Worm (Caenorhabditis elegans) whole organism, young adult: ENCODE measurements around the gene stdh-4.

Source experiments
- B0035.1 ChIP-seq: sonication (generic microtip); optimal IDR thresholded peaks from 2 replicates; lab custom pipeline; 2016; ENCODE audit warnings: missing genetic modification characterization, mild to moderate bottlenecking, missing compliant biosample characterization, missing genotype, missing genetic modification reagents
- B0261.1 ChIP-seq: sonication (generic microtip); optimal IDR thresholded peaks from 2 replicates; lab custom pipeline; 2016; ENCODE audit warnings: mild to moderate bottlenecking, missing genetic modification characterization, moderate library complexity, missing compliant biosample characterization
- D2030.7 ChIP-seq: fragments of 200-800 bp; sonication (Bioruptor generic); IDR thresholded peaks from 2 replicates; pipeline ENCODE4 v1.3.6; 2022; ENCODE audit warnings: missing genetic modification reagents, missing genetic modification characterization, missing compliant biosample characterization
- F23B12.7 ChIP-seq: sonication (generic microtip); optimal IDR thresholded peaks from 2 replicates; lab custom pipeline; 2017; ENCODE audit warnings: missing genetic modification characterization, mild to moderate bottlenecking, missing compliant biosample characterization, antibody characterized with exemption, moderate library complexity; ENCODE audit not compliant: insufficient read depth
- F49E8.2 ChIP-seq: sonication (generic microtip); optimal IDR thresholded peaks from 3 replicates; lab custom pipeline; 2017; ENCODE audit warnings: missing genetic modification characterization, mild to moderate bottlenecking, missing compliant biosample characterization, antibody characterized with exemption, moderate library complexity; ENCODE audit not compliant: insufficient read depth
- F57A8.1 ChIP-seq: fragments of 200-800 bp; sonication (Bioruptor generic); optimal IDR thresholded peaks from 2 replicates; lab custom pipeline; 2018; ENCODE audit warnings: mild to moderate bottlenecking, missing genetic modification characterization, moderate library complexity, missing compliant biosample characterization
- K11D2.4 ChIP-seq: fragments of 200-800 bp; sonication (Bioruptor generic); IDR thresholded peaks from 2 replicates; pipeline ENCODE4 v1.3.6; 2022; ENCODE audit warnings: missing genetic modification reagents, missing genetic modification characterization, missing compliant biosample characterization
- Y53F4B.3 ChIP-seq: fragments of 200-800 bp; sonication (Bioruptor generic); IDR thresholded peaks from 2 replicates; pipeline ENCODE4 v1.3.6; 2022; ENCODE audit warnings: missing genetic modification reagents, missing genetic modification characterization, missing compliant biosample characterization
- Y67H2A.10 ChIP-seq: fragments of 200-800 bp; sonication (Bioruptor generic); conservative IDR thresholded peaks from 2 replicates; pipeline ENCODE4 v1.3.6; 2022; ENCODE audit warnings: missing genetic modification reagents, missing genetic modification characterization, missing compliant biosample characterization
- Y95B8A.8 ChIP-seq: fragments of 200-800 bp; sonication (Bioruptor generic); IDR thresholded peaks from 2 replicates; pipeline ENCODE4 v1.3.6; 2022; ENCODE audit warnings: missing genetic modification reagents, missing genetic modification characterization, missing compliant biosample characterization
- ama-1 ChIP-seq, 3 experiments: fragments of 150-350 bp in 1 of 3; sonication (generic microtip) in 2 of 3; optimal IDR thresholded peaks; 2 replicates each; lab custom pipeline; 2014 to 2018; ENCODE audit warnings: missing biosample characterization in 2 of 3, missing genetic modification characterization in 2 of 3, missing genetic modification reagents in 2 of 3
- attf-6 ChIP-seq: fragments of 200-800 bp; sonication (Bioruptor generic); IDR thresholded peaks from 2 replicates; pipeline ENCODE4 v1.3.6; 2022; ENCODE audit warnings: missing genetic modification reagents, missing genetic modification characterization, missing compliant biosample characterization
- ceh-27 ChIP-seq: fragments of 200-800 bp; sonication (Bioruptor generic); optimal IDR thresholded peaks from 2 replicates; lab custom pipeline; 2018; ENCODE audit warnings: mild to moderate bottlenecking, missing genetic modification characterization, moderate library complexity, missing compliant biosample characterization
- dox-1 ChIP-seq: fragments of 200-800 bp; sonication (Bioruptor generic); IDR thresholded peaks from 2 replicates; pipeline ENCODE4 v1.3.6; 2022; ENCODE audit warnings: missing genetic modification reagents, missing genetic modification characterization, missing compliant biosample characterization
- egl-44 ChIP-seq: fragments of 200-800 bp; sonication (Bioruptor generic); IDR thresholded peaks from 2 replicates; pipeline ENCODE4 v1.3.6; 2022; ENCODE audit warnings: missing genetic modification reagents, missing genetic modification characterization, missing compliant biosample characterization
- ets-4 ChIP-seq: fragments of 200-800 bp; sonication (Bioruptor generic); optimal IDR thresholded peaks from 2 replicates; lab custom pipeline; 2018; ENCODE audit warnings: mild to moderate bottlenecking, missing genetic modification characterization, missing compliant biosample characterization
- gei-17 ChIP-seq: fragments of 200-800 bp; sonication (Bioruptor generic); optimal IDR thresholded peaks from 2 replicates; lab custom pipeline; 2018; ENCODE audit warnings: mild to moderate bottlenecking, missing genetic modification characterization, missing compliant biosample characterization
- him-1 ChIP-seq: sonication (generic microtip); optimal IDR thresholded peaks from 2 replicates; lab custom pipeline; 2016; ENCODE audit warnings: missing genotype, missing genetic modification reagents, missing genetic modification characterization, missing compliant biosample characterization
- hlh-12 ChIP-seq: sonication (generic microtip); optimal IDR thresholded peaks from 2 replicates; lab custom pipeline; 2016; ENCODE audit warnings: missing genetic modification characterization, missing compliant biosample characterization
- hsf-1 ChIP-seq: fragments of 200-800 bp; sonication (Bioruptor generic); IDR thresholded peaks from 2 replicates; pipeline ENCODE4 v1.3.6; 2022; ENCODE audit warnings: missing genetic modification reagents, missing genetic modification characterization, missing compliant biosample characterization
- lsl-1 ChIP-seq: fragments of 200-800 bp; sonication (Bioruptor generic); optimal IDR thresholded peaks from 2 replicates; lab custom pipeline; 2018; ENCODE audit warnings: mild to moderate bottlenecking, missing genetic modification characterization, moderate library complexity, missing compliant biosample characterization
- madf-3 ChIP-seq: fragments of 200-800 bp; sonication (Bioruptor generic); IDR thresholded peaks from 2 replicates; pipeline ENCODE4 v1.3.6; 2022; ENCODE audit warnings: missing genetic modification reagents, missing genetic modification characterization, missing compliant biosample characterization
- madf-8 ChIP-seq: fragments of 200-800 bp; sonication (Bioruptor generic); conservative IDR thresholded peaks from 2 replicates; pipeline ENCODE4 v1.3.6; 2022; ENCODE audit warnings: missing genetic modification reagents, missing genetic modification characterization, missing compliant biosample characterization
- nhr-80 ChIP-seq: sonication (generic microtip); optimal IDR thresholded peaks from 2 replicates; lab custom pipeline; 2016; ENCODE audit warnings: missing genetic modification characterization, missing compliant biosample characterization
- pha-4 ChIP-seq: fragments of 150-350 bp; sonication (generic microtip); optimal IDR thresholded peaks from 2 replicates; lab custom pipeline; 2014; ENCODE audit warnings: missing biosample characterization, missing genetic modification reagents, missing genetic modification characterization
- repo-1 ChIP-seq: sonication (generic microtip); optimal IDR thresholded peaks from 2 replicates; lab custom pipeline; 2017; ENCODE audit warnings: mild to moderate bottlenecking, missing genetic modification characterization, missing compliant biosample characterization
- sdz-38 ChIP-seq: sonication (generic microtip); optimal IDR thresholded peaks from 2 replicates; lab custom pipeline; 2016; ENCODE audit warnings: missing genotype, missing genetic modification characterization, missing compliant biosample characterization
- snpc-1.3 ChIP-seq: sonication (generic microtip); optimal IDR thresholded peaks from 2 replicates; lab custom pipeline; 2017; ENCODE audit warnings: missing genetic modification characterization, mild to moderate bottlenecking, missing compliant biosample characterization, antibody characterized with exemption, moderate library complexity, missing genotype, missing genetic modification reagents; ENCODE audit not compliant: insufficient read depth
- snpc-4 ChIP-seq, 5 experiments: fragments of 150-350 bp in 1 of 5; sonication (generic microtip) in 4 of 5; optimal IDR thresholded peaks; 2 replicates each; lab custom pipeline; 2014 to 2018; ENCODE audit warnings: missing genetic modification characterization in 5 of 5, missing biosample characterization in 3 of 5, antibody characterized with exemption in 2 of 5, mild to moderate bottlenecking in 2 of 5, missing compliant biosample characterization in 2 of 5, missing genotype in 2 of 5, moderate library complexity in 2 of 5, missing genetic modification reagents in 1 of 5
- tbp1 ChIP-seq: fragments of 200-800 bp; sonication (Bioruptor generic); optimal IDR thresholded peaks from 2 replicates; lab custom pipeline; 2018; ENCODE audit warnings: mild to moderate bottlenecking, missing genetic modification characterization, missing compliant biosample characterization

Gene stdh-4

ce11 chrV:8586920-8587319 is 37.8 kb downstream of the stdh-4 start:
- no peak for TF ChIP-seq F57A8.1 (GFP tag; lab: Kevin White, UChicago)
- TF ChIP-seq snpc-4 (GFP tag; optimal IDR thresholded peaks at IDR 0.05; lab: Kevin White, UChicago), result no peak
- TF ChIP-seq snpc-4 (tag; optimal IDR thresholded peaks at IDR 0.05; lab: Kevin White, UChicago), result peak in 1 of 4 experiments; percentile 46
- no peak for TF ChIP-seq Y95B8A.8 (GFP tag; lab: Robert Waterston, UW)
- TF ChIP-seq attf-6 (GFP tag; lab: Robert Waterston, UW), result no peak
- TF ChIP-seq ama-1 (optimal IDR thresholded peaks at IDR 0.05; lab: Kevin White, UChicago), result no peak
- no peak for TF ChIP-seq ama-1 (GFP tag; optimal IDR thresholded peaks at IDR 0.05; lab: Kevin White, UChicago)
- TF ChIP-seq nhr-80 (tag; lab: Kevin White, UChicago), result peak; percentile 56
- no peak for TF ChIP-seq Y67H2A.10 (GFP tag; lab: Robert Waterston, UW)
- no peak for TF ChIP-seq gei-17 (GFP tag; lab: Kevin White, UChicago)
- TF ChIP-seq sdz-38 (tag; lab: Kevin White, UChicago), result no peak
- no peak for TF ChIP-seq F49E8.2
- no peak for TF ChIP-seq him-1 (tag; lab: Kevin White, UChicago)
- TF ChIP-seq, all 124 proteins: peak for 2

DNA sequence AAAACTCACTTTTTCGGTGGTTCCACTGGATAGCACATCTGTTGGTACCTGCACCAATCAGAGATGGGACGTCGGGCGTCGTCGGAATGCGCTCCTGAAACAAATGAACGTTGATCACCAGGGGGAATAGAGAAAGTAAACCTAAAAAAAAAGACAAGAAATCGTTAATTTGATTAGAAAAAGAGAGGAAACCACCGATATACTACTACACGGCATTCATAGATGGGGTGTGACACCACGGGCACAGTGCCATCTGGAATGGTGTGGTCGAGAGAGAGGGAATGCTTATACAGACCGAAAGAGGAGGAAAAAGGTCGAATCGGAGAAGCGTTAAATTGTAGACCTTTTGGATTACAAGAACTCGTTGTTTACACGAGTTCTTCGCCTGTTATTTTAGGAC is 39.0 kb downstream of the stdh-4 start, which contains the start of gene C10B5.3:
Gene C10B5.3 (minus strand): TSS at position 101 of the 400 bp plus-strand sequence.
- no peak for TF ChIP-seq B0035.1 (tag; lab: Kevin White, UChicago)
- TF ChIP-seq nhr-80 (tag; lab: Kevin White, UChicago), result no peak
- no peak for TF ChIP-seq snpc-1.3 (tag; lab: Kevin White, UChicago)
- no peak for TF ChIP-seq repo-1 (tag; lab: Kevin White, UChicago)
- no peak for TF ChIP-seq tbp1 (GFP tag; lab: Kevin White, UChicago)
- no peak for TF ChIP-seq pha-4 (tag; lab: Kevin White, UChicago)
- no peak for TF ChIP-seq madf-3 (GFP tag; lab: Robert Waterston, UW)

DNA sequence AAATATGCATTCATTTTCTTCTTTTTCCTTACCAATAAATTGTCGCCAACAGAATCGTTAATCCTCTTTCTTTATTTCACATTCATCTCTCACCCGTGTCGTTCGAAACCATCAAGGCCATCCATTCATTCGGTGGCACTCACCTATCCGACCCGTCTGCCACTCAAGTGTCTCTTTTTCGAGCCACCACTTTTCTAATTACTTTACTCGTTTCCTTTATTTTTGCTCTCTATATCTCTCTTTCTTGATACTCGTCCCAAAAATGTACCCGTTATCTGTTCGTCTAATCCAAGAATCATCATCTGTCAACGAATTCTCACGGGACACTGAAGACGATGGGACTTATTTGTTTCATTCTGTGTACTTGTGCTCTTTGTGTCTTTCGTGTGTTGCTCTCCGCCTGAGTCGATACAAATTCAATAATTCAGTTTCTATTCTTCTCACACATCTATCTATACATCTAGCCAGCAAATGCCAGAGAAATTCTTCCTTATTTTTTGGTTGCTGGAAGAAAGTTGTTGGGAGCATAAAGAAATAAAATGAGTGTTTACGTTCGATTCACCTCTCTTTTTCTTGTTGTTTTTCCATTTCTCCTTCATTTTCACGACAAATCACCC is 43.7 kb downstream of the stdh-4 start:
- TF ChIP-seq madf-8 (no peak), dox-1 (GFP tag; lab: Robert Waterston, UW) (no peak)

- 0 out of 2 replicates have a peak, but pooled peaks have one; percentile 14 for TF ChIP-seq egl-44 (GFP tag; lab: Robert Waterston, UW)
- no peak for TF ChIP-seq lsl-1
- TF ChIP-seq, all 124 proteins: peak for 1
Measured at ce11 chrV:8594105-8594964, 45.2 kb downstream of the stdh-4 start, which contains the start of gene tag-196. TSS of gene tag-196 (plus strand) at chrV:8594914.

DNA sequence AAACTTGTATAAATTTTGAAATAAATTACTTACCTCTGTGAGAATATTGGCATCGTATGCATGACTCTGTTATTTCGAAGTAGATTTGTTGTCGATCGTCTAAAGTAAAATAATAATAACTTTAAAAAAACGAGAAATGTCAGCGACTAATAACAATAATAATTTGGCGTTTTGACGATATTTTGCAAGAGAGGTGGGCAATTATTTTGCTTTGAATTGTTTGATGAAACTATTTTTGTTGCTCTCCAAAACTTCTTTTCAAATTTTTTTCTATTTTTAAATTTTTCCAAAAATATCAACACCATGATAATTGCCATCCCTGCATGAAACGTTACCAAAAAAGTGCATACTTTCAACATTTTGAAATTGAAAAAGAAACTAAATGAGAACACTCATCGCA is 50.1 kb downstream of the stdh-4 start, which contains the start of gene F41E6.7:
Gene F41E6.7 (minus strand): TSS at position 101 of the 400 bp plus-strand sequence.
- TF ChIP-seq ceh-27 (GFP tag; lab: Kevin White, UChicago), result no peak
- TF ChIP-seq K11D2.4, result no peak
- TF ChIP-seq hsf-1, result no peak
- no peak for TF ChIP-seq repo-1 (tag; lab: Kevin White, UChicago)
- TF ChIP-seq gei-17 (GFP tag; lab: Kevin White, UChicago), result no peak
- TF ChIP-seq Y53F4B.3 (GFP tag; lab: Robert Waterston, UW), result no peak
- no peak for TF ChIP-seq F23B12.7
- TF ChIP-seq B0261.1, result no peak
- TF ChIP-seq ets-4 (GFP tag; lab: Kevin White, UChicago), result no peak
- TF ChIP-seq lsl-1, result no peak
- TF ChIP-seq hlh-12, result no peak
- no peak for TF ChIP-seq D2030.7 (GFP tag; lab: Robert Waterston, UW)
